Worm (Caenorhabditis elegans) whole organism, L3 larva: ENCODE measurements around the gene nfya-1.

Source experiments
- ama-1 ChIP-seq: fragments of 150-350 bp; optimal IDR thresholded peaks from 2 replicates; lab custom pipeline; 2018
- elt-1 ChIP-seq: fragments of 150-350 bp; optimal IDR thresholded peaks from 2 replicates; lab custom pipeline; 2014; ENCODE audit warnings: missing biosample characterization, missing genetic modification characterization
- nhr-23 ChIP-seq: fragments of 150-350 bp; optimal IDR thresholded peaks from 2 replicates; lab custom pipeline; 2014; ENCODE audit warnings: missing biosample characterization, missing genetic modification reagents, missing genetic modification characterization
- pha-4 ChIP-seq: fragments of 150-350 bp; optimal IDR thresholded peaks from 2 replicates; lab custom pipeline; 2014; ENCODE audit warnings: missing biosample characterization, missing genetic modification reagents, missing genetic modification characterization
- zag-1 ChIP-seq: fragments of 150-350 bp; optimal IDR thresholded peaks from 2 replicates; lab custom pipeline; 2014; ENCODE audit warnings: missing biosample characterization, missing genetic modification characterization

- TF ChIP-seq elt-1 (tag; lab: Kevin White, UChicago) (no peak), ama-1 (no peak), nhr-23 (tag; lab: Kevin White, UChicago) (no peak), pha-4 (tag; lab: Kevin White, UChicago) (no peak), zag-1 (no peak)
These were observed 39.2 kb upstream of the nfya-1 start, which contains the start of gene C49F5.5 for ce11 chrX:11985887-11986286.
